Worm (Caenorhabditis elegans) whole organism, early embryonic: ENCODE measurements around the gene F46F2.3.

Source experiments
- B0310.2 ChIP-seq: sonication (generic microtip); optimal IDR thresholded peaks from 2 replicates; lab custom pipeline; 2016; ENCODE audit warnings: mild to moderate bottlenecking, missing genetic modification characterization, missing compliant biosample characterization
- F13C5.2 ChIP-seq: sonication (generic microtip); optimal IDR thresholded peaks from 2 replicates; lab custom pipeline; 2017; ENCODE audit warnings: mild to moderate bottlenecking, missing genetic modification characterization, inconsistent platforms, missing compliant biosample characterization
- aly-1 ChIP-seq: sonication (generic microtip); optimal IDR thresholded peaks from 2 replicates; lab custom pipeline; 2016; ENCODE audit warnings: missing genetic modification characterization, missing compliant biosample characterization
- ama-1 ChIP-seq: fragments of 150-350 bp; optimal IDR thresholded peaks from 2 replicates; lab custom pipeline; 2014
- ceh-13 ChIP-seq: fragments of 200-800 bp; sonication (Bioruptor generic); optimal IDR thresholded peaks from 2 replicates; lab custom pipeline; 2018; ENCODE audit warnings: mild to moderate bottlenecking, missing genetic modification characterization, missing compliant biosample characterization
- ceh-36 ChIP-seq: sonication (generic microtip); optimal IDR thresholded peaks from 2 replicates; lab custom pipeline; 2016; ENCODE audit warnings: missing genetic modification characterization, inconsistent platforms, missing compliant biosample characterization
- ets-7 ChIP-seq: sonication (generic microtip); optimal IDR thresholded peaks from 2 replicates; lab custom pipeline; 2016; ENCODE audit warnings: missing genotype, missing genetic modification characterization, missing compliant biosample characterization
- flt-1 ChIP-seq: fragments of 200-800 bp; sonication (Bioruptor generic); IDR thresholded peaks from 2 replicates; pipeline ENCODE4 v1.3.6; 2022; ENCODE audit warnings: missing genetic modification characterization, missing compliant biosample characterization
- hmbx-1 ChIP-seq: sonication (generic microtip); optimal IDR thresholded peaks from 2 replicates; lab custom pipeline; 2016; ENCODE audit warnings: mild to moderate bottlenecking, missing genetic modification characterization, missing compliant biosample characterization
- hmg-4 ChIP-seq: fragments of 200-800 bp; sonication (Bioruptor generic); optimal IDR thresholded peaks from 2 replicates; lab custom pipeline; 2018; ENCODE audit warnings: mild to moderate bottlenecking, missing genetic modification characterization, missing compliant biosample characterization
- hnd-1 ChIP-seq: sonication (generic microtip); optimal IDR thresholded peaks from 2 replicates; lab custom pipeline; 2016; ENCODE audit warnings: missing genetic modification characterization, missing compliant biosample characterization
- pes-1 ChIP-seq: fragments of 200-800 bp; sonication (Bioruptor generic); IDR thresholded peaks from 2 replicates; pipeline ENCODE4 v1.3.6; 2022; ENCODE audit warnings: missing genetic modification reagents, missing genetic modification characterization, missing compliant biosample characterization
- scrt-1 ChIP-seq: fragments of 200-800 bp; sonication (Bioruptor generic); IDR thresholded peaks from 2 replicates; pipeline ENCODE4 v1.3.6; 2022; ENCODE audit warnings: missing genetic modification characterization, missing compliant biosample characterization
- sea-1 ChIP-seq: fragments of 200-800 bp; sonication (Bioruptor generic); conservative IDR thresholded peaks from 2 replicates; pipeline ENCODE4 v1.3.6; 2022; ENCODE audit warnings: missing genetic modification characterization, missing compliant biosample characterization
- tbx-11 ChIP-seq: fragments of 200-800 bp; sonication (Bioruptor generic); IDR thresholded peaks from 2 replicates; pipeline ENCODE4 v1.3.6; 2022; ENCODE audit warnings: missing genetic modification characterization, missing compliant biosample characterization
- tbx-37 ChIP-seq: fragments of 200-800 bp; sonication (Bioruptor generic); conservative IDR thresholded peaks from 2 replicates; pipeline ENCODE4 v1.3.6; 2022; ENCODE audit warnings: missing genetic modification reagents, missing genetic modification characterization, missing compliant biosample characterization
- tra-4 ChIP-seq: sonication (generic microtip); optimal IDR thresholded peaks from 2 replicates; lab custom pipeline; 2017; ENCODE audit warnings: missing genetic modification characterization, missing compliant biosample characterization

Gene F46F2.3

ce11 chrX:15224128-15224527 is 36.0 kb downstream of the F46F2.3 start:
- TF ChIP-seq sea-1 (GFP tag; lab: Robert Waterston, UW) (no peak), ceh-36 (tag; lab: Kevin White, UChicago) (no peak), ama-1 (no peak), hmg-4 (GFP tag; lab: Kevin White, UChicago) (no peak), tbx-37 (no peak), pes-1 (GFP tag; lab: Robert Waterston, UW) (no peak), scrt-1 (no peak), flt-1 (GFP tag; lab: Robert Waterston, UW) (no peak), B0310.2 (tag; lab: Kevin White, UChicago) (no peak), ets-7 (tag; lab: Kevin White, UChicago) (no peak), aly-1 (no peak), tbx-11 (GFP tag; lab: Robert Waterston, UW) (no peak), tra-4 (no peak), hmbx-1 (tag; lab: Kevin White, UChicago) (no peak)

- no peak for TF ChIP-seq flt-1 (GFP tag; lab: Robert Waterston, UW)
- no peak for TF ChIP-seq F13C5.2 (tag; lab: Kevin White, UChicago)
- TF ChIP-seq aly-1 = no peak
- TF ChIP-seq tra-4 = no peak
- no peak for TF ChIP-seq tbx-11 (GFP tag; lab: Robert Waterston, UW)
- TF ChIP-seq B0310.2 (tag; lab: Kevin White, UChicago) = no peak
- TF ChIP-seq ceh-36 (tag; lab: Kevin White, UChicago) = no peak
- TF ChIP-seq ama-1 = no peak
- no peak for TF ChIP-seq ets-7 (tag; lab: Kevin White, UChicago)
- no peak for TF ChIP-seq ceh-13 (GFP tag; lab: Kevin White, UChicago)
- TF ChIP-seq tbx-37 = no peak
Observed at ce11 chrX:15222789-15223188, 37.3 kb downstream of the F46F2.3 start.

- no peak for TF ChIP-seq ceh-13 (GFP tag; lab: Kevin White, UChicago)
- TF ChIP-seq tbx-37 = no peak
- TF ChIP-seq hmbx-1 (tag; lab: Kevin White, UChicago) = no peak
- no peak for TF ChIP-seq aly-1
- TF ChIP-seq sea-1 (GFP tag; lab: Robert Waterston, UW) = no peak
- TF ChIP-seq B0310.2 (tag; lab: Kevin White, UChicago) = no peak
- TF ChIP-seq hmg-4 (GFP tag; lab: Kevin White, UChicago) = no peak
- TF ChIP-seq tra-4 = no peak
- TF ChIP-seq ama-1 = no peak
- TF ChIP-seq F13C5.2 (tag; lab: Kevin White, UChicago) = no peak
- TF ChIP-seq flt-1 (GFP tag; lab: Robert Waterston, UW) = no peak
- no peak for TF ChIP-seq hnd-1
Observed at ce11 chrX:15221865-15222551, 38.1 kb downstream of the F46F2.3 start.

- TF ChIP-seq pes-1 (GFP tag; lab: Robert Waterston, UW) = 0 out of 2 replicates have a peak, but pooled peaks have one; percentile 32
- no peak for TF ChIP-seq tbx-37
Observed at ce11 chrX:15221107-15221506, 39.0 kb downstream of the F46F2.3 start.

ce11 chrX:15215272-15215671 is 44.8 kb downstream of the F46F2.3 start:
- TF ChIP-seq ama-1 (no peak), tra-4 (no peak), hmbx-1 (tag; lab: Kevin White, UChicago) (no peak), aly-1 (no peak), sea-1 (GFP tag; lab: Robert Waterston, UW) (no peak), pes-1 (GFP tag; lab: Robert Waterston, UW) (no peak), hnd-1 (no peak), flt-1 (GFP tag; lab: Robert Waterston, UW) (no peak), tbx-11 (GFP tag; lab: Robert Waterston, UW) (no peak)

- no peak for TF ChIP-seq tra-4
Observed at ce11 chrX:15213182-15213829, 46.8 kb downstream of the F46F2.3 start, which contains the start of the genes H03A11.13 and famk-1. Gene H03A11.13, minus strand, starts transcription at chrX:15213232. Gene famk-1, minus strand, starts transcription at chrX:15213259.
